Fruit fly (Drosophila melanogaster): ENCODE results near the gene dimm.

dimm gene

dm6 chr2L:21377984-21378383 is 46.4 kb downstream of the dimm start:
- no peak for TF ChIP-seq CG1621 (tag; optimal IDR thresholded peaks at IDR 0.05)
- no peak for TF ChIP-seq CG31627 (GFP tag; optimal IDR thresholded peaks at IDR 0.05)
- TF ChIP-seq Sox14 (GFP tag; optimal IDR thresholded peaks at IDR 0.05): no peak
- TF ChIP-seq fd59A (GFP tag; optimal IDR thresholded peaks at IDR 0.05): no peak
- no peak for TF ChIP-seq lz (GFP tag; optimal IDR thresholded peaks at IDR 0.05)
- no peak for TF ChIP-seq esn (GFP tag; optimal IDR thresholded peaks at IDR 0.05)
- TF ChIP-seq cyc (GFP tag; optimal IDR thresholded peaks at IDR 0.05): no peak
- no peak for TF ChIP-seq CG6792 (GFP tag; optimal IDR thresholded peaks at IDR 0.05)
- TF ChIP-seq spab (GFP tag; optimal IDR thresholded peaks at IDR 0.05): no peak
- TF ChIP-seq CG6808 (GFP tag; optimal IDR thresholded peaks at IDR 0.05): no peak
- no peak for TF ChIP-seq acj6 (GFP tag; optimal IDR thresholded peaks at IDR 0.05)
- no peak for TF ChIP-seq CG34406 (GFP tag; optimal IDR thresholded peaks at IDR 0.05)
- no peak for TF ChIP-seq CG6276 (GFP tag; optimal IDR thresholded peaks at IDR 0.05)
- TF ChIP-seq eg (GFP tag; IDR thresholded peaks at IDR 0.05): no peak
- no peak for TF ChIP-seq CG11762 (GFP tag; optimal IDR thresholded peaks at IDR 0.05; ENCODE audit: insufficient read depth)
- TF ChIP-seq Ets21C (GFP tag; optimal IDR thresholded peaks at IDR 0.05): no peak
- no peak for TF ChIP-seq CG9139 (GFP tag; optimal IDR thresholded peaks at IDR 0.05)

DNA sequence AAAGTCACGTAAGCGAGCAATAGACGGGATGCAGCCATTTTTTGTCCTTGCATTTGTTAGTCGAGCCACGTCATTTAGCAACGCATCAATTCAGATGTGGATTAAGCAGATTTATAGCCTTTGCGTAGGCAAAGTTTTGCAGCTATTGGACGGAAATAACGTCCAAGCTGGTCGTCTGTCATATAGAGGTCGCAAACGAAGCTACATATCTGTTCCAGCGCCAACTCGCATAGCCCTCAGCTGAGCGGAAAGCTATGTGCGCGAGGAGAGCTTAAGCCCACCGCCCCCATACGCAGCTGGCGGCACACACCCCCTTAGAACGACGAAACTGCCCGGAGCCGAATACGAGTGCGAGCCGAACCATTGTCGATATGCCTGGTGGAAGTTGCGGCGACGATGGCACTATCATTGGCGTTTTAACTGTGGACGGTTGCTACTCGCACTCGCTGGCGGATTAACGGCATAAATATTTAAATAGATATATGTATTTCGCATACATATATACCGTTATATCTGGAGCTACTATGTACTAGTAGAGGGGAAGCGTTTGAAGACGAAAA is 48.3 kb downstream of the dimm start, which contains the start of gene nrv3:
nrv3 (plus strand) TSS at position 211 of the 560 bp plus-strand sequence.
- no peak for TF ChIP-seq Gug (GFP tag; IDR thresholded peaks at IDR 0.05)
- TF ChIP-seq achi (GFP tag; optimal IDR thresholded peaks at IDR 0.05): no peak
- no peak for TF ChIP-seq lz (GFP tag; optimal IDR thresholded peaks at IDR 0.05)
- no peak for TF ChIP-seq svp (GFP tag)
- peak; percentile 29 for TF ChIP-seq Eip78C (GFP tag)
- no peak for TF ChIP-seq acj6 (GFP tag; optimal IDR thresholded peaks at IDR 0.05)

DNA sequence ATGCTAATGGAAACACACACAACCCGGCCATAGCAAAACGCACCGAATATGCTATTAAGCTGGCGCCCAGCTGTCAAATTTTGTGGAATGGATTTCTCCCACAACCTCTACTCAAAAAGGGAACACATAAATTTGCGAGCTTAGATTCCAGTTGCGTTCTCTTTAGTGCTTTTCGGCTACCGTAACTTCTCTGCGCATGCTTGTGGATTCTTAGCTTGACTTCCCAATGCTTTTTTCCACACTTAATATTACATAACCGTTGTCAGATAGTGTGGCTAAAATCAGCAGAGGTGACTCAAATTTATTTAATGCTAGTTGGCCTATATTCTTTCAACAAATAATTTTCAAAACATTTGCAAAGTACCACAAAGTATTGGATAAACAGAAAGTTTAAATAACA is 49.8 kb downstream of the dimm start:
- TF ChIP-seq CG10669 (GFP tag; optimal IDR thresholded peaks at IDR 0.05): no peak
- TF ChIP-seq CG34406 (GFP tag; optimal IDR thresholded peaks at IDR 0.05): no peak

Data from whole organism, prepupa.